In genomic region chrIII:12697591-12697990, ce11 we compare ENCODE assay signal across 2 worm cellular contexts.
A peak's percentile ranks its signal among the peaks of the same experiment; 100 is the strongest.
TF ChIP-seq lines count a peak whose summit lies in the region.

No protein-coding gene starts in this region.

TF ChIP-seq in whole organism, L3 larva, 47 proteins besides CTCF, POLR2A, EP300 and RAD21:
- TF ChIP-seq ztf-4 (tag; optimal IDR thresholded peaks at IDR 0.05; lab: Kevin White, UChicago) (no peak), nfya-1 (tag; optimal IDR thresholded peaks at IDR 0.05; lab: Kevin White, UChicago; ENCODE audit: insufficient read depth) (peak; percentile 59), mdl-1 (tag; optimal IDR thresholded peaks at IDR 0.05; lab: Kevin White, UChicago) (no peak), lsy-12 (tag; optimal IDR thresholded peaks at IDR 0.05; lab: Kevin White, UChicago) (no peak), ZK546.5 (tag; optimal IDR thresholded peaks at IDR 0.05; lab: Kevin White, UChicago) (no peak)

TF ChIP-seq in whole organism, late embryonic, 69 proteins besides CTCF, POLR2A, EP300 and RAD21:
- TF ChIP-seq eyg-1 (tag; optimal IDR thresholded peaks at IDR 0.05; lab: Kevin White, UChicago) (no peak), nfya-1 (tag; optimal IDR thresholded peaks at IDR 0.05; lab: Kevin White, UChicago) (peak; percentile 70), mec-3 (tag; optimal IDR thresholded peaks at IDR 0.05; lab: Kevin White, UChicago; ENCODE audit: borderline replicate concordance) (no peak)

Comparison
In these comparisons a context has a peak if more than half of its experiments do, and no peak if none do; other contexts are left out.
1. Of the 9 proteins assayed by ChIP-seq in both whole organism, late embryonic and whole organism, L3 larva: peak only in whole organism, late embryonic: none; only in whole organism, L3 larva: none; in both: nfya-1; in neither: 8.